Worm (Caenorhabditis elegans) whole organism, mixed stage, embryonic: ENCODE results near the gene snap-29.

ENCODE experiments used
- blmp-1 ChIP-seq: fragments of 150-350 bp; optimal IDR thresholded peaks from 2 replicates; lab custom pipeline; 2014; ENCODE audit warnings: missing biosample characterization, missing genetic modification characterization
- ceh-39 ChIP-seq: fragments of 150-350 bp; optimal IDR thresholded peaks from 2 replicates; lab custom pipeline; 2014; ENCODE audit warnings: missing biosample characterization, missing genetic modification characterization
- ceh-43 ChIP-seq: fragments of 200-800 bp; sonication (Bioruptor generic); optimal IDR thresholded peaks from 2 replicates; lab custom pipeline; 2018; ENCODE audit warnings: mild to moderate bottlenecking, missing genetic modification characterization, moderate library complexity, missing compliant biosample characterization
- ceh-83 ChIP-seq: fragments of 200-800 bp; sonication (Bioruptor generic); optimal IDR thresholded peaks from 2 replicates; lab custom pipeline; 2018; ENCODE audit warnings: mild to moderate bottlenecking, missing genetic modification characterization, missing compliant biosample characterization
- ces-1 ChIP-seq: fragments of 150-350 bp; optimal IDR thresholded peaks from 2 replicates; lab custom pipeline; 2014; ENCODE audit warnings: missing biosample characterization, missing genetic modification reagents, missing genetic modification characterization
- cnd-1 ChIP-seq: fragments of 200-800 bp; sonication (Bioruptor generic); optimal IDR thresholded peaks from 2 replicates; lab custom pipeline; 2018; ENCODE audit warnings: mild to moderate bottlenecking, missing genetic modification characterization, missing compliant biosample characterization
- elt-1 ChIP-seq: sonication (generic microtip); optimal IDR thresholded peaks from 2 replicates; lab custom pipeline; 2017; ENCODE audit warnings: missing genetic modification characterization, mild to moderate bottlenecking, missing compliant biosample characterization, antibody characterized with exemption, moderate library complexity, borderline replicate concordance; ENCODE audit not compliant: insufficient read depth
- elt-3 ChIP-seq: fragments of 150-350 bp; optimal IDR thresholded peaks from 2 replicates; lab custom pipeline; 2014; ENCODE audit warnings: missing biosample characterization, missing genetic modification characterization
- flh-1 ChIP-seq: fragments of 200-800 bp; sonication (Bioruptor generic); optimal IDR thresholded peaks from 2 replicates; lab custom pipeline; 2018; ENCODE audit warnings: mild to moderate bottlenecking, missing genetic modification characterization, moderate library complexity, missing compliant biosample characterization
- ham-2 ChIP-seq: fragments of 200-800 bp; sonication (Bioruptor generic); optimal IDR thresholded peaks from 2 replicates; lab custom pipeline; 2018; ENCODE audit warnings: mild to moderate bottlenecking, missing genetic modification characterization, missing compliant biosample characterization
- hlh-1 ChIP-seq: fragments of 150-350 bp; optimal IDR thresholded peaks from 2 replicates; lab custom pipeline; 2014; ENCODE audit warnings: missing biosample characterization, missing genetic modification reagents, missing genetic modification characterization
- lin-13 ChIP-seq: fragments of 150-350 bp; optimal IDR thresholded peaks from 2 replicates; lab custom pipeline; 2014; ENCODE audit warnings: missing biosample characterization, missing genetic modification characterization
- lin-32 ChIP-seq: fragments of 200-800 bp; sonication (Bioruptor generic); optimal IDR thresholded peaks from 2 replicates; lab custom pipeline; 2018; ENCODE audit warnings: mild to moderate bottlenecking, missing genetic modification characterization, missing compliant biosample characterization
- lsy-2 ChIP-seq: fragments of 150-350 bp; optimal IDR thresholded peaks from 2 replicates; lab custom pipeline; 2014; ENCODE audit warnings: missing biosample characterization, missing genetic modification characterization
- mep-1 ChIP-seq: fragments of 150-350 bp; optimal IDR thresholded peaks from 2 replicates; lab custom pipeline; 2017; ENCODE audit warnings: missing biosample characterization, missing genetic modification reagents, missing genetic modification characterization, inconsistent platforms
- mls-2 ChIP-seq: sonication (generic microtip); optimal IDR thresholded peaks from 2 replicates; lab custom pipeline; 2016; ENCODE audit warnings: mild to moderate bottlenecking, missing genetic modification characterization, moderate library complexity, missing compliant biosample characterization
- nhr-12 ChIP-seq: fragments of 150-350 bp; optimal IDR thresholded peaks from 2 replicates; lab custom pipeline; 2014; ENCODE audit warnings: missing biosample characterization, missing genetic modification characterization
- nhr-2 ChIP-seq: fragments of 150-350 bp; optimal IDR thresholded peaks from 2 replicates; lab custom pipeline; 2014; ENCODE audit warnings: missing biosample characterization, missing genetic modification characterization
- nhr-237 ChIP-seq: fragments of 150-350 bp; optimal IDR thresholded peaks from 2 replicates; lab custom pipeline; 2014; ENCODE audit warnings: missing biosample characterization, missing genetic modification characterization
- nhr-76 ChIP-seq: sonication (generic microtip); optimal IDR thresholded peaks from 2 replicates; lab custom pipeline; 2017; ENCODE audit warnings: missing biosample characterization, missing genetic modification characterization
- pha-4 ChIP-seq: fragments of 150-350 bp; optimal IDR thresholded peaks from 2 replicates; lab custom pipeline; 2018; ENCODE audit warnings: missing biosample characterization, missing genetic modification reagents, missing genetic modification characterization
- sem-2 ChIP-seq: fragments of 200-800 bp; sonication (Bioruptor generic); optimal IDR thresholded peaks from 2 replicates; lab custom pipeline; 2018; ENCODE audit warnings: mild to moderate bottlenecking, missing genetic modification characterization, missing compliant biosample characterization
- snpc-4 ChIP-seq: fragments of 150-350 bp; optimal IDR thresholded peaks from 2 replicates; lab custom pipeline; 2014; ENCODE audit warnings: missing biosample characterization, missing genetic modification characterization
- sptf-1 ChIP-seq: sonication (generic microtip); optimal IDR thresholded peaks from 2 replicates; lab custom pipeline; 2017; ENCODE audit warnings: mild to moderate bottlenecking, missing genetic modification characterization, moderate library complexity, missing compliant biosample characterization
- tbx-8 ChIP-seq: fragments of 200-800 bp; sonication (Bioruptor generic); optimal IDR thresholded peaks from 2 replicates; lab custom pipeline; 2018; ENCODE audit warnings: mild to moderate bottlenecking, missing genetic modification characterization, moderate library complexity, missing compliant biosample characterization
- unc-120 ChIP-seq: sonication (generic microtip); optimal IDR thresholded peaks from 2 replicates; lab custom pipeline; 2017; ENCODE audit warnings: missing genetic modification characterization, missing compliant biosample characterization; ENCODE audit not compliant: poor library complexity, severe bottlenecking
- unc-39 ChIP-seq: fragments of 150-350 bp; optimal IDR thresholded peaks from 2 replicates; lab custom pipeline; 2014; ENCODE audit warnings: missing biosample characterization, missing genetic modification characterization
- zip-8 ChIP-seq: fragments of 150-350 bp; optimal IDR thresholded peaks from 2 replicates; lab custom pipeline; 2014; ENCODE audit warnings: missing biosample characterization, missing genetic modification characterization
- ztf-11 ChIP-seq: fragments of 150-350 bp; optimal IDR thresholded peaks from 2 replicates; lab custom pipeline; 2014; ENCODE audit warnings: missing biosample characterization, missing genetic modification characterization

Gene snap-29

DNA sequence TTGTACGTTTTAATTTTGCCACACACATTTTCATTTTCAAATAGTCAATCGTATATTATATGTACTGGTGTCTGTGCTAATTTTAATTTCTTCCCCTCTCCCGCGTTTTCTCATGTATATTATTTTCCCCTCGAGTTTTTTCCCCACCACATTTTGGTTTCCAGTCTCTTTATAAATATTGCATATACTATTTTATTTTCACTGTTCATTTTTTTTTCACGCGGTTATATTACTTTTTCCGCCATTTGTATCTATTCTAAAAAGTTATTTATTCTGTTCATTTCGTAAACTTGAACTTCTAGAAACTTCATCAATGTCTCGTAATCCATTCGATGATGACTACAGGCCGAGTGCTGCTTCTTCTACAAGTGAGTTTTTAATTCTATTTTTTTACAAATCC is at the start of gene snap-29:
Gene snap-29 (plus strand): TSS at position 301 of the 400 bp plus-strand sequence.
- TF ChIP-seq mls-2 (tag; lab: Kevin White, UChicago) (no peak), ceh-83 (GFP tag; lab: Kevin White, UChicago) (no peak), snpc-4 (tag; lab: Kevin White, UChicago) (no peak), nhr-12 (tag; lab: Kevin White, UChicago) (no peak), lin-13 (tag; lab: Kevin White, UChicago) (no peak), lsy-2 (tag; lab: Kevin White, UChicago) (no peak), lin-32 (GFP tag; lab: Kevin White, UChicago) (no peak), nhr-2 (tag; lab: Kevin White, UChicago) (no peak), flh-1 (no peak), unc-120 (tag; lab: Kevin White, UChicago) (no peak), unc-39 (tag; lab: Kevin White, UChicago) (no peak), sem-2 (no peak), blmp-1 (tag; lab: Kevin White, UChicago) (no peak), nhr-237 (no peak), ceh-43 (GFP tag; lab: Kevin White, UChicago) (no peak)

DNA sequence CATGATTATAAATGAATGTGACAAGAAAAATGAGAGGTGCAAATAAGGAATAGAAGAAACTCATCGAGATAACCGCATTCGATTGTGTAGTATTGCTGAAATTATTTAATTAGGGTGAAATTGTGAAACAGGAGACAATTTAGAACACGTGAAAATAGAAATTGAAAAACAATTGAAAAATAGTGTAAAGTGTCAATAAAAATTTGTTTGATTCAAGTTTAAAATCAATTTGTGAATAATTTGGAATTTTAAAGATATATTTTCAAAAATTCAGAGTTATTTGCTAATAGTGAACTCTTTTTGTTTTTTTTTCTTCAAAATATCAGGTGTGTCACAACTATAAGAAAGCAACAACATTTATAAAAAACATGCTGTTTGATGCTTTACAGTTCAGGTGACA is 44.7 kb upstream of the snap-29 start, which contains the start of gene ZK370.4:
Gene ZK370.4 (minus strand): TSS at position 101 of the 400 bp plus-strand sequence.
- TF ChIP-seq nhr-76 (tag; lab: Kevin White, UChicago) (no peak), hlh-1 (tag; lab: Kevin White, UChicago) (no peak)

DNA sequence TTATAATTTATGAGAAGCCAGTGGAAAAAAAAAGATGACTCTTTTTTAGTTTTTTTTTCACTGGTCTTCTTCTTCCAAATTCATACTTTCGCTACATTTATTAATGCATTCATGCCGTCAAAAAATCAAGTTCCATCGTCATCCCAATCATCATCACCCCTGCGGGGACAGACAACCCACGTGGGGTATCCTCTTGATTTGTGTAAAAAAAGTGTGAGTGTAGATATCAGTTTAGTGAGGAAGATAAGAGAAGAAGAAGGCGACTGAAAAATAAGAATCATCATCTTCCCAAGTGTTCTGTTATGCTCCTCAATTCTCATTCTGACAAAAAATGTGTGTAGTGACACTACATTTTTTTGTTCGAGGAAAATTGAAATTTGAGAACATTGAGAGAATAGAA is 44.1 kb upstream of the snap-29 start:
- TF ChIP-seq zip-8 (tag; lab: Kevin White, UChicago) (no peak), nhr-12 (tag; lab: Kevin White, UChicago) (no peak), ces-1 (GFP tag; lab: Kevin White, UChicago) (no peak), pha-4 (tag; lab: Kevin White, UChicago) (no peak), snpc-4 (tag; lab: Kevin White, UChicago) (no peak), ceh-43 (GFP tag; lab: Kevin White, UChicago) (no peak), hlh-1 (tag; lab: Kevin White, UChicago) (no peak), lsy-2 (tag; lab: Kevin White, UChicago) (no peak), ceh-39 (tag; lab: Kevin White, UChicago) (no peak), flh-1 (no peak), ceh-83 (GFP tag; lab: Kevin White, UChicago) (no peak), mep-1 (tag; lab: Kevin White, UChicago) (no peak)

DNA sequence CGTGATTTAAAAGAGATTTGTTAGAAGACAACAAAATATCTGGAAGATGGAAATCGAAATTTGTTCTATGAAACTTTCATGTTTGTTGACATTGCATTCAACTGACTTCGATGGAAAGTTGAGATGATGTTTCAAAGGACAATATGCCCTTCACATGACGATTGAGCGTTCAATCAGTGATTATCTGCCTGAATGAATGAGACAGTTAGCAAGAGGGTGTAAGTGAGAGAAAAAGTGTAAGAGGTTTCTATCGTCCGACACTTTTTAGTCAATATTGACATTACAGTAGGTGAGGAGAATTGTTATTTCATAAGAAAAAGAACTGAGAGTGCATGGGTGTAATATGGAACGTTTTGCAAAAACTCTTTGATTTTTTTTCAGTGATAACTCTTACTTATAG is 42.8 kb upstream of the snap-29 start:
- TF ChIP-seq tbx-8 (GFP tag; lab: Kevin White, UChicago) (no peak), pha-4 (tag; lab: Kevin White, UChicago) (peak; percentile 87), blmp-1 (tag; lab: Kevin White, UChicago) (no peak)

DNA sequence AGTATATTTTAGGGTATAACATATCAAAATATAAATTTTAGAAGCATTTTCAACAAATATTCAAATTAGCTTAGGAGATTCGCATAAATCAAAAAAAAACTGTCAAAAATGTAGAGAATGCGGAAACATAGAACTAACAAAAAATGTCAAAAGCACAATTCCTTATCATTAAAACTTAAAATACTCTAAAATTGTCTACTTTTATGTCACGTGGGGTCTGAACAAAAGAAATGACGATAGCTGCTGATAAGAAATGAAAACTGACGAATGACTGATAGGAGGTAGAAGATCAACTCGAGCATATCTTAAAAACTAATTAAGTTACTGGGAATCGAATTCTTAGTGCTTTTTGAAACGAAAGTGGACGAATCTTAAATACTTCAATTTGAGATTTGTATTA is 42.4 kb upstream of the snap-29 start:
- TF ChIP-seq cnd-1 (tag; lab: Kevin White, UChicago) (no peak), ces-1 (GFP tag; lab: Kevin White, UChicago) (no peak), tbx-8 (GFP tag; lab: Kevin White, UChicago) (no peak), ztf-11 (tag; lab: Kevin White, UChicago) (no peak), elt-3 (tag; lab: Kevin White, UChicago) (no peak), sptf-1 (no peak), ham-2 (GFP tag; lab: Kevin White, UChicago) (no peak), unc-120 (tag; lab: Kevin White, UChicago) (no peak), lsy-2 (tag; lab: Kevin White, UChicago) (no peak), unc-39 (tag; lab: Kevin White, UChicago) (no peak), lin-32 (GFP tag; lab: Kevin White, UChicago) (no peak), elt-1 (tag; lab: Kevin White, UChicago) (no peak), hlh-1 (tag; lab: Kevin White, UChicago) (no peak), nhr-2 (tag; lab: Kevin White, UChicago) (no peak)
